Worm (Caenorhabditis elegans) whole organism, L4/young adult: ENCODE data around the gene C08F1.12.

ENCODE experiments used
- W03F9.2 ChIP-seq: fragments of 150-350 bp; optimal IDR thresholded peaks from 2 replicates; lab custom pipeline; 2014; ENCODE audit warnings: missing biosample characterization, missing genetic modification characterization
- him-1 ChIP-seq: sonication (generic microtip); optimal IDR thresholded peaks from 2 replicates; lab custom pipeline; 2016; ENCODE audit warnings: missing genotype, missing genetic modification reagents, missing genetic modification characterization, missing compliant biosample characterization

DNA sequence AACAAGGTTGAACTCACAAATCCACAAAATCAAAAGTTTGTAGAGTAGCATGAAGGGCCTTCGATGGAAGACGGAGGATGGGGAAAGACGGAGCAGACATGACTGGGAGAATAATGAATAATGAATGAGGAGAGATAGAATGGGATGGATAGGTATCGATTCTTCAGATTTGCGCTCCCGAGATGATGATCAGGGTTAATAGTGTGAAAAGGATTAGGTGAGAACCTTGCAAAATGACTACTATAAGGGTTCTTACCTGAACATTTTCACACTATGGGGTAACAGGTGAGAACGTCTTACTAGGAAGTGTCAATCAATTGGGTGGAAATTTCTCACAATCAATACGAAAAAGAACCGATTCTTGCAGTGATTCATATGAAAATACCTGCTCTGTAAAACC is 44.0 kb upstream of the C08F1.12 start, which contains the start of gene fbxb-96:
- TF ChIP-seq W03F9.2 (tag; lab: Kevin White, UChicago) (no peak), him-1 (tag; lab: Kevin White, UChicago) (no peak)
